Fruit fly (Drosophila melanogaster) whole organism, adult: ENCODE measurements around the gene hth.

ENCODE experiments used
- CG12768 ChIP-seq: fragments of 200-800 bp; sonication (Bioruptor generic); optimal IDR thresholded peaks from 2 replicates; lab custom pipeline; 2017; ENCODE audit warnings: missing biosample characterization, missing genetic modification characterization, mild to moderate bottlenecking, moderate library complexity, missing genetic modification reagents
- CG14711 ChIP-seq: fragments of 200-800 bp; sonication (Bioruptor generic); optimal IDR thresholded peaks from 2 replicates; lab custom pipeline; 2018; ENCODE audit warnings: missing biosample characterization, mild to moderate bottlenecking, missing genetic modification characterization, moderate library complexity
- CG5204 ChIP-seq: fragments of 200-800 bp; sonication (Bioruptor generic); optimal IDR thresholded peaks from 2 replicates; lab custom pipeline; 2016; ENCODE audit warnings: missing biosample characterization, missing genetic modification characterization
- CG7045 ChIP-seq: fragments of 200-800 bp; sonication (Bioruptor generic); optimal IDR thresholded peaks from 2 replicates; lab custom pipeline; 2017; ENCODE audit warnings: missing biosample characterization, mild to moderate bottlenecking, missing genetic modification characterization
- Clk ChIP-seq: fragments of 200-800 bp; sonication (Bioruptor generic); optimal IDR thresholded peaks from 2 replicates; lab custom pipeline; 2017; ENCODE audit warnings: missing biosample characterization, missing genetic modification characterization
- Crg-1 ChIP-seq: fragments of 200-800 bp; sonication (Bioruptor generic); optimal IDR thresholded peaks from 2 replicates; lab custom pipeline; 2016; ENCODE audit warnings: missing biosample characterization, missing genetic modification characterization
- Hr96 ChIP-seq: fragments of 200-800 bp; sonication (Bioruptor generic); optimal IDR thresholded peaks from 2 replicates; lab custom pipeline; 2016; ENCODE audit warnings: missing biosample characterization, missing genetic modification characterization
- bab1 ChIP-seq: fragments of 200-800 bp; sonication (Bioruptor generic); optimal IDR thresholded peaks from 3 replicates; lab custom pipeline; 2019; ENCODE audit warnings: missing biosample characterization, mild to moderate bottlenecking, missing genetic modification characterization, moderate library complexity
- cic ChIP-seq: fragments of 200-800 bp; sonication (Bioruptor generic); optimal IDR thresholded peaks from 2 replicates; lab custom pipeline; 2017; ENCODE audit warnings: missing biosample characterization, mild to moderate bottlenecking, missing genetic modification characterization, moderate library complexity
- kay ChIP-seq: fragments of 200-800 bp; sonication (Bioruptor generic); peaks from one replicate; lab custom pipeline; 2016; ENCODE audit warnings: missing biosample characterization, missing genetic modification characterization, borderline replicate concordance
- ovo ChIP-seq: fragments of 200-800 bp; sonication (Bioruptor generic); optimal IDR thresholded peaks from 2 replicates; lab custom pipeline; 2016; ENCODE audit warnings: missing biosample characterization, missing genetic modification characterization
- tj ChIP-seq: fragments of 200-800 bp; sonication (Bioruptor generic); optimal IDR thresholded peaks from 3 replicates; lab custom pipeline; 2017; ENCODE audit warnings: missing biosample characterization, mild to moderate bottlenecking, missing genetic modification characterization, moderate library complexity
- toe ChIP-seq: fragments of 200-800 bp; sonication (Bioruptor generic); optimal IDR thresholded peaks from 2 replicates; lab custom pipeline; 2016; ENCODE audit warnings: missing biosample characterization, missing genetic modification characterization

DNA sequence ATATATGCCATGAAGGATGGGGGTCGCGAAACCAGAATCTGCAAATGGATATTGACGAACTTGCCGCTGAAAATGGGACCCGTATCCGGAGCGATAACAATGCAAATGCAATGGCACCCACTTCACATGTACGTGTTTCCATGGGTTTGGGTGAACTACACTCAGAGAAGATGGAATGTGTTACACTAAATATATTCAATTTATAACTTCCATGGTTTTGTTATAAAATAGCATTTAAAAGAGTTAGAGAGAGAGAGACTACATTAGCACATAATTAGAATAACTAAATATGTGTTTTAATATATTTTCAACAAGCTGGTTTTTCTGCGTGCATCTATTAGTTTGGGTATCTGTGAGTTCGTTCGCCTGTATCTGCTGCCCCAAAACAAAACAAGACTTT lies 11.1 kb downstream of the hth start:
- TF ChIP-seq CG7045 (GFP tag; lab: Kevin White, UChicago) = no peak
- TF ChIP-seq toe (GFP tag; lab: Kevin White, UChicago) = no peak
- TF ChIP-seq CG5204 = no peak
- TF ChIP-seq tj (GFP tag; lab: Kevin White, UChicago) = no peak
- no peak for TF ChIP-seq bab1 (GFP tag; lab: Kevin White, UChicago)
- TF ChIP-seq CG12768 (GFP tag; lab: Kevin White, UChicago) = no peak
- no peak for TF ChIP-seq ovo
- no peak for TF ChIP-seq CG14711 (tag; lab: Kevin White, UChicago)
- no peak for TF ChIP-seq kay
- no peak for TF ChIP-seq Crg-1 (GFP tag; lab: Kevin White, UChicago)
- TF ChIP-seq Clk = no peak
- TF ChIP-seq cic = no peak
- TF ChIP-seq Hr96 (GFP tag; lab: Kevin White, UChicago) = no peak
